Worm (Caenorhabditis elegans) whole organism, L2 larva: ENCODE measurements around the gene F20D6.1.

ENCODE experiments used
- R02D3.7 ChIP-seq: fragments of 150-350 bp; optimal IDR thresholded peaks from 2 replicates; lab custom pipeline; 2014; ENCODE audit warnings: missing biosample characterization, missing genetic modification characterization
- aly-2 ChIP-seq: fragments of 150-350 bp; optimal IDR thresholded peaks from 2 replicates; lab custom pipeline; 2014; ENCODE audit warnings: missing biosample characterization, missing genetic modification characterization
- ceh-82 ChIP-seq: fragments of 150-350 bp; optimal IDR thresholded peaks from 2 replicates; lab custom pipeline; 2014; ENCODE audit warnings: missing biosample characterization, missing genetic modification characterization
- egl-27 ChIP-seq: sonication (generic microtip); optimal IDR thresholded peaks from 3 replicates; lab custom pipeline; 2017; ENCODE audit warnings: missing biosample characterization, missing genetic modification reagents, missing genetic modification characterization
- lin-39 ChIP-seq: fragments of 150-350 bp; optimal IDR thresholded peaks from 2 replicates; lab custom pipeline; 2014; ENCODE audit warnings: missing biosample characterization, missing genetic modification reagents, missing genetic modification characterization
- nhr-11 ChIP-seq: fragments of 150-350 bp; optimal IDR thresholded peaks from 2 replicates; lab custom pipeline; 2014; ENCODE audit warnings: missing biosample characterization, missing genetic modification characterization
- nhr-23 ChIP-seq: fragments of 150-350 bp; optimal IDR thresholded peaks from 2 replicates; lab custom pipeline; 2014; ENCODE audit warnings: missing biosample characterization, missing genetic modification reagents, missing genetic modification characterization
- nhr-237 ChIP-seq: fragments of 150-350 bp; optimal IDR thresholded peaks from 2 replicates; lab custom pipeline; 2014; ENCODE audit warnings: missing biosample characterization, missing genetic modification characterization
- nhr-25 ChIP-seq: fragments of 150-350 bp; sonication (generic microtip); optimal IDR thresholded peaks from 3 replicates; lab custom pipeline; 2014; ENCODE audit warnings: missing biosample characterization, missing genetic modification characterization
- unc-39 ChIP-seq: fragments of 150-350 bp; optimal IDR thresholded peaks from 2 replicates; lab custom pipeline; 2014; ENCODE audit warnings: missing biosample characterization, missing genetic modification characterization
- zag-1 ChIP-seq: fragments of 150-350 bp; optimal IDR thresholded peaks from 2 replicates; lab custom pipeline; 2014; ENCODE audit warnings: missing biosample characterization, missing genetic modification characterization

DNA sequence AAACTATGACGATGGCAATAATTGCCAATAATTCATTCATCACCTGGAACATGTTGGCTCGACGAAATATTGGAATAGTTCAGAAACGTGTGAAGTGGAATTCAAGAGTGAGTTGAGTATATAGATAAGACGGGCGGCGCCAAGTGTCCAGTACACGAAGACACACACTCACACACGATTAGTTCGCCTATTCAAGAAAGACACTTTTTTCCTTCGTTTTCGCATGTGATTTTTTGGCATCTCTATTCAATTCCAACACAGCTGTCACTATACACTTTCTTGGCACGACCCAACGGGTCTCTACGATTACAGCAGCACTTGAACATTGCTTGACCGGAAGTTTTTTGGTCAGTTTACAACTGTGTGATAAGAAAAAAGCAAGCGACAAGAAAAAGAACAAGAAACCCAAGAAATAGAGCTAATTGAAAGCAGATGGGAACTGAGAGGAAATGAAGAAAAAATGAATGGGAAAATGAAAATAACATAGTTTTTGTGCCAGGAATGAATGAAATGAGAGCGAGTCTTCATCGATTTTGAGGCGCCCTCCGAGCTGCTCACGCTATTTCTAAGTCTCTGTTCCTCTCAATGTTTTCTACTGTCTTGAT lies 27.2 kb downstream of the F20D6.1 start, which contains the start of gene K07C11.8:
- TF ChIP-seq nhr-11 (tag; lab: Kevin White, UChicago) (no peak), zag-1 (tag; lab: Kevin White, UChicago) (no peak), R02D3.7 (tag; lab: Kevin White, UChicago) (no peak), nhr-237 (tag; lab: Kevin White, UChicago) (no peak), nhr-23 (tag; lab: Kevin White, UChicago) (no peak), aly-2 (tag; lab: Kevin White, UChicago) (no peak), ceh-82 (tag; lab: Kevin White, UChicago) (no peak), lin-39 (tag; lab: Kevin White, UChicago) (no peak), unc-39 (tag; lab: Kevin White, UChicago) (no peak), egl-27 (no peak), nhr-25 (tag; lab: Kevin White, UChicago) (no peak)
